Worm (Caenorhabditis elegans): Measurements from ENCODE around the gene emg-1.

The emg-1 gene

DNA sequence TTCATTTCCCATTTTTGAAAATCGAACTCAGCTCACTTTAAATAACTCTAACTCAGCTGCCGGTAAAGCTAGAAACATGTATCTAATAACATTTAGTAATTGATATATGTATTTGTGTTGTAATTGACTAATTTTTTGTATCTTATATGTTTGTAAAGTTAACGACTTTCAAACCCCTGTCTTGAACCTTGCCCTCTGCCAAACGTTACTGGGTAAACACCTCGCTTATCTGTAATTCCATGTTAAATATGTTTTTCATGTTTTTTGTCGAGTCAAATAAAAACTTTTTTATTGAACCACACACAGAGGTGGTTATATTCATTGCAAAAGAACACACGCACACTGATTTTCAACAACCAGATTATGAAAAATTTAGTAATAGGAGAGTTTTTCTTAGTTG lies 19.5 kb upstream of the emg-1 start:
- TF ChIP-seq pha-4 (tag; optimal IDR thresholded peaks at IDR 0.05) = no peak
- no peak for TF ChIP-seq nhr-179 (tag; optimal IDR thresholded peaks at IDR 0.05)
- TF ChIP-seq mxl-1 (tag; optimal IDR thresholded peaks at IDR 0.05) = no peak
- no peak for TF ChIP-seq ztf-25 (GFP tag; IDR thresholded peaks at IDR 0.05)
- TF ChIP-seq ceh-58 (GFP tag; IDR thresholded peaks at IDR 0.05) = no peak
- no peak for TF ChIP-seq F57A8.1 (GFP tag; optimal IDR thresholded peaks at IDR 0.05)
- no peak for TF ChIP-seq somi-1 (GFP tag; optimal IDR thresholded peaks at IDR 0.05)
- TF ChIP-seq ZK185.1 (tag; optimal IDR thresholded peaks at IDR 0.05; ENCODE audit: poor library complexity, severe bottlenecking) = no peak
- TF ChIP-seq F52B5.7 (tag; optimal IDR thresholded peaks at IDR 0.05) = no peak

ce11 chrIII:10631870-10632509 lies 17.3 kb upstream of the emg-1 start:
- TF ChIP-seq ceh-40 (GFP tag; IDR thresholded peaks at IDR 0.05) (no peak), hlh-26 (GFP tag; conservative IDR thresholded peaks at IDR 0.05) (no peak), him-1 (tag; optimal IDR thresholded peaks at IDR 0.05) (no peak), ceh-79 (tag; optimal IDR thresholded peaks at IDR 0.05) (no peak)

DNA sequence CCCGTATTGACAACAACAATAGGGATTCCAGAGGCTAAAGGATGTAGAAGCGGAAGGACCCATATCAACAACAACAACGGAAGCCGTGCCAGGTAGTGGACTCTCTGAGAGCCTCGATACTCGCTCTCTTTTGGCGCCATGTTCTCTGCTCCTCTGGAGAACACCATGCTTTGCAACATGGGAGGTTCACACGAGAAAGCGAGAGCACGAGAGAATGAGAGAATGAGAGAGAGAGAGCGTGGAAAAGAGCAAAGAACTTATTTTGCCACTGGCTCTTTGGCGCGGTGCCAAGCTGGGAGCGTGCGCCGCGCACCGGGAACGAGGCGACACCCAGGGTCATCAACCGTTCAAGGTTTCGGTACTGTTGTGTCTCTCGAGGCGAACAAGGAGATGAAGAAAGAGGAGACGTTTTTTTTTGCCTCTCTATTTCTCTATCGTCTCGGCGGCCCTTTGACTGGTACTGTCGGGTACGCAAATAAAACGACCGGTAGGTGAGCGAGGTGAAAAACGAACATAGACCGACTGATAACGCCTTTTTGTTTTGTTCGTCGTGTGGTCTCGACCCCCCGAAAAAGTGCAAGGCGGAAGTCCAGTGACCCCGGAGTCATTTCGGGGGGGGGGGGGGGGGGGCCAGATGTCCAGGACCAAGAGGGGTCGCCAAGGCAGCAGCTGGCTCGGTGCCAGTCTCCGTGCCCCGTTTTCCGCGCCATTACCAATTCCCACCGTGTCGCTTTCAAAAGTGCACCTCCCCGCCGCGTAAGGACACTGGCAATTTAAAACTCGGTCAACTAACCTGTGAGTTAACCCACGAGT lies 16.5 kb upstream of the emg-1 start, which contains the start of gene Y39A1A.10:
Y39A1A.10 (plus strand) TSS at position 139 of the 813 bp plus-strand sequence.
- TF ChIP-seq ceh-58 (GFP tag; IDR thresholded peaks at IDR 0.05) (0 out of 2 replicates have a peak, but pooled peaks have one; percentile 74), ceh-100 (GFP tag; IDR thresholded peaks at IDR 0.05) (no peak), cebp-1 (GFP tag; IDR thresholded peaks at IDR 0.05) (no peak), cebp-1 (tag; optimal IDR thresholded peaks at IDR 0.05) (peak; percentile 4), ZK185.1 (tag; optimal IDR thresholded peaks at IDR 0.05; ENCODE audit: poor library complexity, severe bottlenecking) (no peak), Y56A3A.18 (GFP tag; IDR thresholded peaks at IDR 0.05) (no peak), zfh-2 (GFP tag; conservative IDR thresholded peaks at IDR 0.05) (peak; percentile 84), attf-6 (GFP tag; IDR thresholded peaks at IDR 0.05) (no peak), xnd-1 (tag; optimal IDR thresholded peaks at IDR 0.05) (no peak), lin-35 (GFP tag; optimal IDR thresholded peaks at IDR 0.05) (no peak), lin-26 (GFP tag; IDR thresholded peaks at IDR 0.05) (0 out of 2 replicates have a peak, but pooled peaks have one; percentile 11), nfyb-1 (GFP tag; IDR thresholded peaks at IDR 0.05) (0 out of 2 replicates have a peak, but pooled peaks have one; percentile 54), egrh-3 (GFP tag; IDR thresholded peaks at IDR 0.05) (peak; percentile 95)

DNA sequence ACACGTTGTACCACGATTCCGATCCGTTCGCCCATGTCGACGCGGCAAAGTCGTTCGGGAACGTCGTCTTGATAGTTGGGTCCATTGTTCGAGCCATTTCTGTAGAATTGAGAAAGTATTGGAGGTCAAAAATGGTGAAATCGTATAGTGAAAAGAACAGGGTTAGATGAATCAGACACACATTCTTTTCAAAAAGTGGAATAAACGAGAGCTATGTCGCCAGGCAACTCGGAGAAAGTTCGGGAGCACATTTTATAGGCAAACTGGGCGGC lies 16.0 kb upstream of the emg-1 start, which contains the start of gene Y39A1A.9:
Y39A1A.9 (minus strand) TSS at position 99 of the 272 bp plus-strand sequence.
- no peak for TF ChIP-seq nfya-2 (GFP tag; IDR thresholded peaks at IDR 0.05)
- no peak for TF ChIP-seq Y53F4B.3 (GFP tag; IDR thresholded peaks at IDR 0.05)
- TF ChIP-seq lin-40 (tag; optimal IDR thresholded peaks at IDR 0.05) = no peak
- TF ChIP-seq madf-8 (GFP tag; conservative IDR thresholded peaks at IDR 0.05) = no peak
- TF ChIP-seq madf-6 (GFP tag; IDR thresholded peaks at IDR 0.05) = no peak
- no peak for TF ChIP-seq cebp-2 (GFP tag; IDR thresholded peaks at IDR 0.05)
- no peak for TF ChIP-seq F22D6.2 (tag; optimal IDR thresholded peaks at IDR 0.05)
- TF ChIP-seq C17E4.6 (GFP tag; IDR thresholded peaks at IDR 0.05) = no peak
- TF ChIP-seq chd-7 (tag; optimal IDR thresholded peaks at IDR 0.05) = no peak
- TF ChIP-seq bed-2 (GFP tag; IDR thresholded peaks at IDR 0.05) = no peak

All from whole organism, young adult.